Worm (Caenorhabditis elegans): ENCODE data around the gene E02C12.19.
"Not testable (repeated sequence)": the region's sequence is repeated elsewhere in the genome, so short reads cannot be mapped to it uniquely, and the experiment has no call there.

Gene E02C12.19

ce11 chrV:9379808-9380207, 3.5 kb upstream of the E02C12.19 start, which contains the start of gene E02C12.11:
E02C12.11 (minus strand) TSS chrV:9379908.
- TF ChIP-seq fkh-4 (tag; optimal IDR thresholded peaks at IDR 0.05; ENCODE audit: borderline replicate concordance); nhr-84 (tag; optimal IDR thresholded peaks at IDR 0.05); vab-15 (tag; optimal IDR thresholded peaks at IDR 0.05): not testable (repeated sequence)

DNA sequence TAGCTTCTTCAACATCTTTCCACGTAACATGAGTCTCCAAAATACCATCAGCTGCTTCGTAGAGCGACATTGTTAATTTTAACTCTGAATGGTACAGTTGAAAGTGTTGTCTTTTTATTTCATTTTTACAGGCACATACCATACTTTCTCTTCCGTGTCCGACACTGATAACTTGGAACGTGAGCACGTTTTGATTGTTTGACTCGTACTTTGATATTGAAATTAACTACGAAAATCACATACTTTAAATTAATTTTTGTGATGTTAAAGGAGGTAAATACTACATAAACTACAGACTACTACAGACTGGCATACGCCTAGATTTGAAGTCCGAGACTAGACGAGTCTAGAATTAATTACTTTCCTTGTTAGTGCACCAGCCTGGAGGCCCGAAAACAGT, 2.0 kb upstream of the E02C12.19 start, which contains the start of gene E02C12.10:
Gene E02C12.10 (minus strand): TSS at position 75 of the 400 bp plus-strand sequence.
- no peak for TF ChIP-seq lin-39 (tag; optimal IDR thresholded peaks at IDR 0.05)
- TF ChIP-seq jun-1 (tag; optimal IDR thresholded peaks at IDR 0.05) = no peak
- no peak for TF ChIP-seq elt-3 (tag; optimal IDR thresholded peaks at IDR 0.05)
- no peak for TF ChIP-seq egl-13 (tag; optimal IDR thresholded peaks at IDR 0.05)
- TF ChIP-seq efl-1 (optimal IDR thresholded peaks at IDR 0.05) = no peak
- peak in 1 of 2 experiments; percentile 89 for TF ChIP-seq efl-1 (GFP tag; optimal IDR thresholded peaks at IDR 0.05 in 1 of 2)

DNA sequence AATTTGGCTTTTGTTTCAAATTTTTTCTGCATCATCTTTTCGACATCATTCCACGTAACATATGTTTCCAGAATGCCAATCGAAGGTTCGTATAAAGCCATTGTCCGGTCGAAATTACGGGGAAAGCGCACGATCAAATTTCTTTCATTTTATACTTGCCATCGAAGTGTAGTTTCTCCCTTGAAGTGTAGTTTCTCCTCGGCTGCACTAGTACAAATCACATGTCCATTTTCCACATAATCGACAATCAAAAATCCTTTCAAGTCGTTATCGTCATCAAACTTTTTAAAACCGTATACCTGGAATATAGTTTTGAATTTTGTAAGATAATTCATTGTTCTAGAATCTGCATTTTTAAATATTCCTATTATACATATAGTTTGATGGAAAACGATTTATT, 939 bp downstream of the E02C12.19 start, which contains the start of gene E02C12.9:
Gene E02C12.9 (minus strand): TSS at position 101 of the 400 bp plus-strand sequence.
- TF ChIP-seq nhr-85 (tag) (no peak), ceh-8 (GFP tag; optimal IDR thresholded peaks at IDR 0.05) (no peak), nhr-12 (tag; optimal IDR thresholded peaks at IDR 0.05) (no peak), irx-1 (tag; optimal IDR thresholded peaks at IDR 0.05) (no peak), unc-86 (tag; optimal IDR thresholded peaks at IDR 0.05) (no peak), nhr-71 (tag; optimal IDR thresholded peaks at IDR 0.05) (no peak), Y116A8C.19 (tag; optimal IDR thresholded peaks at IDR 0.05; ENCODE audit: borderline replicate concordance) (no peak), aly-2 (tag; optimal IDR thresholded peaks at IDR 0.05) (no peak), unc-30 (tag; optimal IDR thresholded peaks at IDR 0.05) (no peak), lin-35 (GFP tag; optimal IDR thresholded peaks at IDR 0.05) (no peak), lin-15B (tag; optimal IDR thresholded peaks at IDR 0.05) (no peak), mep-1 (tag; optimal IDR thresholded peaks at IDR 0.05) (no peak), lsy-2 (tag; optimal IDR thresholded peaks at IDR 0.05) (no peak), mab-9 (GFP tag; IDR thresholded peaks at IDR 0.05) (no peak), nhr-11 (tag; optimal IDR thresholded peaks at IDR 0.05) (no peak), unc-98 (GFP tag; IDR thresholded peaks at IDR 0.05) (no peak)

ce11 chrV:9373473-9373872, 2.8 kb downstream of the E02C12.19 start, which contains the start of gene E02C12.8:
E02C12.8 (minus strand) TSS chrV:9373613.
- TF ChIP-seq lin-39 (tag; optimal IDR thresholded peaks at IDR 0.05) = no peak
- TF ChIP-seq lin-35 (GFP tag; optimal IDR thresholded peaks at IDR 0.05) = no peak
- TF ChIP-seq nhr-20 (tag; optimal IDR thresholded peaks at IDR 0.05) = peak; percentile 32
- TF ChIP-seq pqm-1 (tag; optimal IDR thresholded peaks at IDR 0.05) = peak; percentile 24
- TF ChIP-seq elt-2 (tag; optimal IDR thresholded peaks at IDR 0.05) = peak; percentile 71

ce11 chrV:9370986-9371385, 5.3 kb downstream of the E02C12.19 start, which contains the start of gene E02C12.6:
E02C12.6 (minus strand) TSS chrV:9371086.
- no peak for TF ChIP-seq mep-1 (tag; optimal IDR thresholded peaks at IDR 0.05)
- TF ChIP-seq lin-15B (tag; optimal IDR thresholded peaks at IDR 0.05) = no peak
- no peak for TF ChIP-seq C16A3.4 (tag; optimal IDR thresholded peaks at IDR 0.05)
- no peak for TF ChIP-seq hlh-17 (GFP tag; optimal IDR thresholded peaks at IDR 0.05; ENCODE audit: borderline replicate concordance)
- no peak for TF ChIP-seq lsy-2 (tag; optimal IDR thresholded peaks at IDR 0.05)

DNA sequence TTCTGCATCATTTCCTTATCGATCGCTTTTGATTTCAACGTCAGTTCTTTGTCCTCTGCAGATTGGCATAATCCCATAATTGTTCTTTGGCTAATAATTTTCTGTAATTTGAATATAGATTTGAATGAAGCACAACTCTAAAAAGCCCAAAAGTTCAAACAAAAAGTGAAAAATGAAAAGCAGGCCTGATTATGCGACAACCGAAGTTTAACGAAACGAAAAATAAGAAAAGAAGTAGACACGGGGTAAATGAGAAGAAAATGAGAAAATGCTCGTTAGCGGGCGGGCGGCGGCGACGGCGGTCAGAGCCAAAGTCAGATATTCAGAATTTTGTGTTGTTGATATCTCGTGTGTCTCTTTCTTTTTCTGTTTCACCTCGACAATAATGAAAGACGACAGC, 16.6 kb downstream of the E02C12.19 start, which contains the start of gene gpa-3:
Gene gpa-3 (minus strand): TSS at position 101 of the 400 bp plus-strand sequence.
- TF ChIP-seq unc-62 (GFP tag; optimal IDR thresholded peaks at IDR 0.05) (no peak), nhr-71 (tag; optimal IDR thresholded peaks at IDR 0.05) (peak; percentile 11), nhr-85 (tag) (no peak), alr-1 (tag; optimal IDR thresholded peaks at IDR 0.05; ENCODE audit: borderline replicate concordance) (no peak)

All from whole organism, L1 larva.